Worm (Caenorhabditis elegans) whole organism, L4/young adult: ENCODE data around the gene C16D9.4.

Source experiments
- dao-5 ChIP-seq: sonication (generic microtip); optimal IDR thresholded peaks from 2 replicates; lab custom pipeline; 2016; ENCODE audit warnings: missing genotype, missing genetic modification characterization, moderate library complexity, missing compliant biosample characterization
- him-1 ChIP-seq: sonication (generic microtip); optimal IDR thresholded peaks from 2 replicates; lab custom pipeline; 2016; ENCODE audit warnings: missing genotype, missing genetic modification reagents, missing genetic modification characterization, missing compliant biosample characterization

DNA sequence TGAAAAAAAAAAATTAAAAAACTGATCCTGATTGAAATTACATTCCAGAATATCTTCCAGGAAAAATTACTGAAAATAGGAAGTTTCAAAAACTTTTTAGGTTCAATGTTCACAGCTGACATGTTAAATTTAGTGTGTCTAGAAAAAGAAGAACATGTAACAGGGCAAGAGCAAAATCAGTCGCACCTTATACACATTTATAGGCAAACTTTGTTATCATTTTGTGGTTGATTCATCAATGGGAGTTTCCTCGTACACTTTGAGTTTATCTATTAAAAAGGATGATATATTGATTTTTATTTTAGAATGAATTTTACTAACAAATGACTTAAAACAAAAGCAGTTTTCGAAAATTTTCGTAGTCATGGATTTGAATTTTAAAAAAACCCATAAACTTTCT lies 503 bp upstream of the C16D9.4 start:
- TF ChIP-seq him-1 (no peak), dao-5 (tag; lab: Kevin White, UChicago) (no peak)
